Fruit fly (Drosophila melanogaster): ENCODE data around the gene CG9541.

Gene CG9541

dm6 chr2L:8937003-8937402, 38.2 kb downstream of the CG9541 start, which contains the start of gene Tsp29Fb (continued):
- TF ChIP-seq CG7987 (GFP tag; optimal IDR thresholded peaks at IDR 0.05) (no peak), hth (optimal IDR thresholded peaks at IDR 0.05) (no peak), crol (GFP tag; IDR thresholded peaks at IDR 0.05) (no peak), bsh (GFP tag; optimal IDR thresholded peaks at IDR 0.05) (peak in 1 of 2 experiments; percentile 57), fd64A (GFP tag; optimal IDR thresholded peaks at IDR 0.05) (no peak), CG7372 (GFP tag; IDR thresholded peaks at IDR 0.05) (peak; percentile 66; the same call in 1 of the 2 replicates), CG1602 (GFP tag; optimal IDR thresholded peaks at IDR 0.05) (peak; percentile 49), CG10274 (GFP tag; optimal IDR thresholded peaks at IDR 0.05) (peak; percentile 11), CG9817 (tag; optimal IDR thresholded peaks at IDR 0.05) (peak; percentile 77), CG17361 (GFP tag; IDR thresholded peaks at IDR 0.05) (peak; percentile 78), usp (GFP tag; optimal IDR thresholded peaks at IDR 0.05) (no peak), CG9727 (GFP tag; optimal IDR thresholded peaks at IDR 0.05) (peak; percentile 77), Mrtf (GFP tag; IDR thresholded peaks at IDR 0.05) (peak; percentile 61; the same call in 2 of the 3 replicates), Meics (GFP tag; optimal IDR thresholded peaks at IDR 0.05) (peak; percentile 87), prd (optimal IDR thresholded peaks at IDR 0.05) (no peak), prd (GFP tag; IDR thresholded peaks at IDR 0.05) (peak; percentile 72), Hr51 (GFP tag; optimal IDR thresholded peaks at IDR 0.05) (peak in 1 of 2 experiments; percentile 90), Tbp (GFP tag; optimal IDR thresholded peaks at IDR 0.05) (no peak), mld (GFP tag; IDR thresholded peaks at IDR 0.05; ENCODE audit: partially characterized antibody) (no peak), repo (GFP tag; optimal IDR thresholded peaks at IDR 0.05) (no peak), Scr (GFP tag; IDR thresholded peaks at IDR 0.05; ENCODE audit: partially characterized antibody) (no peak), wdn (GFP tag; IDR thresholded peaks at IDR 0.05) (no peak), run (tag; optimal IDR thresholded peaks at IDR 0.05) (peak; percentile 52), ftz-f1 (GFP tag; optimal IDR thresholded peaks at IDR 0.05) (peak; percentile 69), lab (GFP tag; optimal IDR thresholded peaks at IDR 0.05) (peak; percentile 90), zfh1 (GFP tag; IDR thresholded peaks at IDR 0.05) (no peak), Rfx (GFP tag; IDR thresholded peaks at IDR 0.05) (peak; percentile 78), vfl (GFP tag; optimal IDR thresholded peaks at IDR 0.05) (no peak), Dad (GFP tag; optimal IDR thresholded peaks at IDR 0.05) (peak; percentile 20), sr (GFP tag; IDR thresholded peaks at IDR 0.05) (no peak; the same call in 2 of the 3 replicates), Neu2 (GFP tag; optimal IDR thresholded peaks at IDR 0.05; ENCODE audit: borderline replicate concordance) (no peak), Lhr (GFP tag; optimal IDR thresholded peaks at IDR 0.05) (no peak), CG12299 (tag; optimal IDR thresholded peaks at IDR 0.05) (peak; percentile 72), Oli (tag; optimal IDR thresholded peaks at IDR 0.05) (peak; percentile 84), luna (GFP tag; optimal IDR thresholded peaks at IDR 0.05) (no peak), CG2875 (GFP tag; optimal IDR thresholded peaks at IDR 0.05) (peak; percentile 7), eve (GFP tag; optimal IDR thresholded peaks at IDR 0.05) (no peak), CoRest (tag; optimal IDR thresholded peaks at IDR 0.05) (peak; percentile 85), sqz (GFP tag; optimal IDR thresholded peaks at IDR 0.05) (no peak), CG3407 (GFP tag; optimal IDR thresholded peaks at IDR 0.05) (peak; percentile 32), croc (GFP tag; conservative IDR thresholded peaks at IDR 0.05) (peak; percentile 35; the same call in 1 of the 3 replicates), MTF-1 (GFP tag; optimal IDR thresholded peaks at IDR 0.05; ENCODE audit: borderline replicate concordance) (no peak), CG17802 (tag; optimal IDR thresholded peaks at IDR 0.05) (no peak), HmgD (GFP tag; optimal IDR thresholded peaks at IDR 0.05) (no peak), CrebB (tag; optimal IDR thresholded peaks at IDR 0.05) (peak; percentile 52), Ets97D (GFP tag; optimal IDR thresholded peaks at IDR 0.05) (no peak), Atf-2 (GFP tag; optimal IDR thresholded peaks at IDR 0.05) (peak; percentile 22), CG10543 (GFP tag; optimal IDR thresholded peaks at IDR 0.05) (peak; percentile 77), sens (GFP tag) (peak; percentile 90), CG1832 (GFP tag; optimal IDR thresholded peaks at IDR 0.05) (no peak), CG7556 (GFP tag; optimal IDR thresholded peaks at IDR 0.05) (peak; percentile 84)

All from whole organism, embryonic.